Fruit fly (Drosophila melanogaster) whole organism, embryonic: ENCODE data around the gene CG10208.

Experiments
- CG11456 ChIP-seq: fragments of 200-800 bp; sonication (Bioruptor generic); IDR thresholded peaks from 3 replicates; pipeline ENCODE4 v1.3.6; 2022; ENCODE audit warnings: missing biosample characterization, missing genetic modification characterization
- CG12236 ChIP-seq: fragments of 200-800 bp; sonication (Bioruptor generic); optimal IDR thresholded peaks from 2 replicates; lab custom pipeline; 2016; ENCODE audit warnings: missing biosample characterization, missing genetic modification characterization
- CG13424 ChIP-seq: fragments of 200-800 bp; sonication (Bioruptor generic); optimal IDR thresholded peaks from 2 replicates; lab custom pipeline; 2019; ENCODE audit warnings: missing biosample characterization, mild to moderate bottlenecking, missing genetic modification characterization, moderate library complexity
- CG14667 ChIP-seq: fragments of 200-800 bp; sonication (Bioruptor generic); IDR thresholded peaks from 2 replicates; pipeline ENCODE4 v1.3.6; 2022; ENCODE audit warnings: missing biosample characterization, missing genetic modification characterization
- CG15479 ChIP-seq: fragments of 200-800 bp; sonication (Bioruptor generic); optimal IDR thresholded peaks from 3 replicates; lab custom pipeline; 2019; ENCODE audit warnings: missing biosample characterization, mild to moderate bottlenecking, missing genetic modification characterization, moderate library complexity
- CG17612 ChIP-seq: fragments of 200-800 bp; sonication (Bioruptor generic); IDR thresholded peaks from 2 replicates; pipeline ENCODE4 v1.3.6; 2022; ENCODE audit warnings: missing biosample characterization, missing genetic modification characterization
- CG18011 ChIP-seq: fragments of 200-800 bp; sonication (Bioruptor generic); optimal IDR thresholded peaks from 2 replicates; lab custom pipeline; 2017; ENCODE audit warnings: missing biosample characterization, missing genetic modification characterization, mild to moderate bottlenecking, moderate library complexity, missing genotype
- CG18764 ChIP-seq: fragments of 200-800 bp; sonication (Bioruptor generic); optimal IDR thresholded peaks from 3 replicates; lab custom pipeline; 2016; ENCODE audit warnings: missing biosample characterization, missing genetic modification characterization
- CG2120 ChIP-seq: fragments of 200-800 bp; sonication (Bioruptor generic); optimal IDR thresholded peaks from 3 replicates; lab custom pipeline; 2016; ENCODE audit warnings: missing biosample characterization, missing genetic modification characterization
- CG2202 ChIP-seq: fragments of 200-800 bp; sonication (Bioruptor generic); optimal IDR thresholded peaks from 2 replicates; lab custom pipeline; 2018; ENCODE audit warnings: missing biosample characterization, mild to moderate bottlenecking, missing genetic modification characterization
- CG2889 ChIP-seq: fragments of 200-800 bp; sonication (Bioruptor generic); IDR thresholded peaks from 3 replicates; pipeline ENCODE4 v1.3.6; 2022; ENCODE audit warnings: missing biosample characterization, missing genetic modification characterization
- CG34376 ChIP-seq: fragments of 200-800 bp; sonication (Bioruptor generic); optimal IDR thresholded peaks from 2 replicates; lab custom pipeline; 2018; ENCODE audit warnings: missing biosample characterization, mild to moderate bottlenecking, missing genetic modification characterization
- CG4730 ChIP-seq: fragments of 200-800 bp; sonication (Bioruptor generic); IDR thresholded peaks from 2 replicates; pipeline ENCODE4 v1.3.6; 2022; ENCODE audit warnings: missing biosample characterization, missing genetic modification characterization
- CG7271 ChIP-seq: fragments of 200-800 bp; sonication (Bioruptor generic); optimal IDR thresholded peaks from 2 replicates; lab custom pipeline; 2018; ENCODE audit warnings: missing biosample characterization, mild to moderate bottlenecking, missing genetic modification characterization, moderate library complexity
- CG7839 ChIP-seq: fragments of 200-800 bp; sonication (Bioruptor generic); optimal IDR thresholded peaks from 3 replicates; lab custom pipeline; 2018; ENCODE audit warnings: missing biosample characterization, mild to moderate bottlenecking, missing genetic modification characterization, moderate library complexity
- CG7928 ChIP-seq: fragments of 200-800 bp; sonication (Bioruptor generic); optimal IDR thresholded peaks from 2 replicates; lab custom pipeline; 2017; ENCODE audit warnings: missing biosample characterization, mild to moderate bottlenecking, missing genetic modification characterization
- D ChIP-seq, 2 experiments: fragments of 200-800 bp in 1 of 2; fragments of >200 bp in 1 of 2; sonication (Bioruptor generic) in 1 of 2; optimal IDR thresholded peaks; 2 replicates in 1 of 2; 3 replicates in 1 of 2; lab custom pipeline; 2017; ENCODE audit warnings: mild to moderate bottlenecking in 1 of 2, missing biosample characterization in 1 of 2, missing genetic modification characterization in 1 of 2, missing genetic modification reagents in 1 of 2
- D19A ChIP-seq: fragments of 200-800 bp; optimal IDR thresholded peaks from 3 replicates; lab custom pipeline; 2019; ENCODE audit warnings: missing biosample characterization, mild to moderate bottlenecking, missing genetic modification characterization, moderate library complexity
- Dll ChIP-seq: fragments of 200-800 bp; sonication (Bioruptor generic); IDR thresholded peaks from 4 replicates; pipeline ENCODE4 v1.3.6; 2022; ENCODE audit warnings: missing biosample characterization, missing genetic modification characterization; ENCODE audit not compliant: partially characterized antibody
- Drgx ChIP-seq: fragments of 200-800 bp; sonication (Bioruptor generic); IDR thresholded peaks from 2 replicates; pipeline ENCODE4 v1.3.6; 2022; ENCODE audit warnings: missing biosample characterization, missing genetic modification characterization
- HLH54F ChIP-seq: fragments of 200-800 bp; sonication (Bioruptor generic); optimal IDR thresholded peaks from 3 replicates; lab custom pipeline; 2016; ENCODE audit warnings: missing biosample characterization, missing genetic modification characterization
- Hand ChIP-seq: fragments of 200-800 bp; sonication (Bioruptor generic); optimal IDR thresholded peaks from 2 replicates; lab custom pipeline; 2017; ENCODE audit warnings: mild to moderate bottlenecking, missing biosample characterization, missing genetic modification reagents, missing genetic modification characterization
- Hmr ChIP-seq: fragments of 200-800 bp; sonication (Bioruptor generic); optimal IDR thresholded peaks from 3 replicates; lab custom pipeline; 2017; ENCODE audit warnings: mild to moderate bottlenecking, missing biosample characterization, missing genetic modification reagents, missing genetic modification characterization
- Lpt ChIP-seq: fragments of >200 bp; optimal IDR thresholded peaks from 2 replicates; lab custom pipeline; 2018; ENCODE audit warnings: missing biosample characterization, missing genetic modification characterization
- Med ChIP-seq: fragments of 200-800 bp; sonication (Bioruptor generic); peaks from one replicate; lab custom pipeline; 2016; ENCODE audit warnings: missing biosample characterization, missing genetic modification characterization, mild to moderate bottlenecking, inconsistent platforms, moderate library complexity
- Nf-YB ChIP-seq: fragments of 200-800 bp; sonication (Bioruptor generic); optimal IDR thresholded peaks from 3 replicates; lab custom pipeline; 2019; ENCODE audit warnings: missing biosample characterization, mild to moderate bottlenecking, missing genetic modification characterization, moderate library complexity
- Rfx ChIP-seq: fragments of 200-800 bp; sonication (Bioruptor generic); IDR thresholded peaks from 2 replicates; pipeline ENCODE4 v1.3.6; 2022; ENCODE audit warnings: missing biosample characterization, missing genetic modification characterization
- Vsx1 ChIP-seq: fragments of 200-800 bp; sonication (Bioruptor generic); optimal IDR thresholded peaks from 2 replicates; lab custom pipeline; 2017; ENCODE audit warnings: missing biosample characterization, mild to moderate bottlenecking, missing genetic modification characterization, missing genetic modification reagents
- Xrp1 ChIP-seq: fragments of 200-800 bp; sonication (Bioruptor generic); IDR thresholded peaks from 2 replicates; pipeline ENCODE4 v1.3.6; 2022; ENCODE audit warnings: missing biosample characterization, missing genetic modification characterization
- ab ChIP-seq: fragments of 200-800 bp; sonication (Bioruptor generic); optimal IDR thresholded peaks from 2 replicates; lab custom pipeline; 2016; ENCODE audit warnings: missing biosample characterization, missing genetic modification characterization
- bbx ChIP-seq: fragments of 200-800 bp; sonication (Bioruptor generic); IDR thresholded peaks from 2 replicates; pipeline ENCODE4 v1.3.6; 2022; ENCODE audit warnings: missing biosample characterization, missing genetic modification characterization; ENCODE audit not compliant: partially characterized antibody
- bigmax ChIP-seq: fragments of 200-800 bp; sonication (Bioruptor generic); optimal IDR thresholded peaks from 2 replicates; lab custom pipeline; 2018; ENCODE audit warnings: missing biosample characterization, mild to moderate bottlenecking, missing genetic modification characterization
- bowl ChIP-seq: fragments of 200-800 bp; sonication (Bioruptor generic); IDR thresholded peaks from 2 replicates; pipeline ENCODE4 v1.3.6; 2022; ENCODE audit warnings: missing biosample characterization, missing genetic modification characterization
- cwo ChIP-seq: fragments of 200-800 bp; sonication (Bioruptor generic); optimal IDR thresholded peaks from 3 replicates; lab custom pipeline; 2017; ENCODE audit warnings: missing biosample characterization, missing genetic modification characterization, mild to moderate bottlenecking, moderate library complexity, missing genetic modification reagents
- gce ChIP-seq: fragments of 200-800 bp; sonication (Bioruptor generic); IDR thresholded peaks from 3 replicates; pipeline ENCODE4 v1.3.6; 2022; ENCODE audit warnings: missing biosample characterization, missing genetic modification characterization
- gfzf ChIP-seq: fragments of 200-800 bp; sonication (Bioruptor generic); optimal IDR thresholded peaks from 2 replicates; lab custom pipeline; 2016; ENCODE audit warnings: missing biosample characterization, mild to moderate bottlenecking, missing genetic modification characterization, moderate library complexity
- grau ChIP-seq: fragments of 200-800 bp; optimal IDR thresholded peaks from 3 replicates; lab custom pipeline; 2019; ENCODE audit warnings: missing biosample characterization, mild to moderate bottlenecking, missing genetic modification characterization, moderate library complexity
- hbn ChIP-seq: fragments of 200-800 bp; sonication (Bioruptor generic); IDR thresholded peaks from 2 replicates; pipeline ENCODE4 v1.3.6; 2022; ENCODE audit warnings: missing biosample characterization, missing genetic modification characterization; ENCODE audit not compliant: partially characterized antibody
- jumu ChIP-seq: fragments of 200-800 bp; sonication (Bioruptor generic); optimal IDR thresholded peaks from 3 replicates; lab custom pipeline; 2016; ENCODE audit warnings: missing biosample characterization, missing genetic modification characterization
- kni ChIP-seq: fragments of 200-800 bp; sonication (Bioruptor generic); optimal IDR thresholded peaks from 3 replicates; lab custom pipeline; 2017; ENCODE audit warnings: mild to moderate bottlenecking, missing biosample characterization, missing genetic modification reagents, missing genetic modification characterization
- nau ChIP-seq: fragments of 200-800 bp; sonication (Bioruptor generic); optimal IDR thresholded peaks from 3 replicates; lab custom pipeline; 2017; ENCODE audit warnings: missing biosample characterization, mild to moderate bottlenecking, missing genetic modification characterization, missing genetic modification reagents
- nerfin-1 ChIP-seq: fragments of 200-800 bp; sonication (Bioruptor generic); optimal IDR thresholded peaks from 3 replicates; lab custom pipeline; 2019; ENCODE audit warnings: missing biosample characterization, mild to moderate bottlenecking, missing genetic modification characterization, moderate library complexity
- ro ChIP-seq: fragments of 200-800 bp; sonication (Bioruptor generic); IDR thresholded peaks from 2 replicates; pipeline ENCODE4 v1.3.6; 2022; ENCODE audit warnings: missing biosample characterization, missing genetic modification characterization
- stwl ChIP-seq: fragments of 200-800 bp; sonication (Bioruptor generic); optimal IDR thresholded peaks from 3 replicates; lab custom pipeline; 2018; ENCODE audit warnings: missing biosample characterization, mild to moderate bottlenecking, missing genetic modification characterization, moderate library complexity
- sug ChIP-seq: fragments of 200-800 bp; optimal IDR thresholded peaks from 2 replicates; lab custom pipeline; 2019; ENCODE audit warnings: missing biosample characterization, mild to moderate bottlenecking, missing genetic modification characterization, moderate library complexity
- tap ChIP-seq: fragments of 200-800 bp; optimal IDR thresholded peaks from 3 replicates; lab custom pipeline; 2019; ENCODE audit warnings: missing biosample characterization, mild to moderate bottlenecking, missing genetic modification characterization, moderate library complexity
- tll ChIP-seq, 2 experiments: fragments of 200-800 bp in 1 of 2; fragments of >200 bp in 1 of 2; sonication (Bioruptor generic) in 1 of 2; optimal IDR thresholded peaks; 2 replicates each; lab custom pipeline; 2017 to 2019; ENCODE audit warnings: missing biosample characterization in 2 of 2, missing genetic modification characterization in 2 of 2, mild to moderate bottlenecking in 1 of 2, moderate library complexity in 1 of 2
- trem ChIP-seq: fragments of 200-800 bp; optimal IDR thresholded peaks from 3 replicates; lab custom pipeline; 2019; ENCODE audit warnings: missing biosample characterization, mild to moderate bottlenecking, missing genetic modification characterization, moderate library complexity

Gene CG10208

dm6 chr3R:23732990-23733512 is 40.9 kb downstream of the CG10208 start, which contains the start of the genes Hmgcr and Rpn9 (continued):
- TF ChIP-seq nerfin-1 (tag; lab: Kevin White, UChicago) (peak; percentile 35), Nf-YB (GFP tag; lab: Kevin White, UChicago) (peak; percentile 27), bbx (peak; percentile 67; the same call in 1 of the 2 replicates), Rfx (no peak), stwl (peak; percentile 95), CG2120 (GFP tag; lab: Kevin White, UChicago) (peak; percentile 27), jumu (peak; percentile 8), ab (GFP tag; lab: Kevin White, UChicago) (no peak), gce (GFP tag; lab: Robert Waterston, UW) (no peak), bigmax (GFP tag; lab: Kevin White, UChicago) (no peak), grau (tag; lab: Kevin White, UChicago) (peak; percentile 26), CG13424 (tag; lab: Kevin White, UChicago) (peak; percentile 28)
- TF ChIP-seq, all 482 proteins: peak for 144

- no peak for TF ChIP-seq Xrp1 (GFP tag; lab: Robert Waterston, UW)
- TF ChIP-seq CG17612 (GFP tag; lab: Robert Waterston, UW) = no peak
- no peak for TF ChIP-seq CG7839
- TF ChIP-seq CG18764 (GFP tag; lab: Kevin White, UChicago) = no peak
- no peak for TF ChIP-seq kni (GFP tag; lab: Kevin White, UChicago)
- TF ChIP-seq ro (GFP tag; lab: Robert Waterston, UW) = no peak
- no peak for TF ChIP-seq bowl
- TF ChIP-seq CG11456 (GFP tag; lab: Robert Waterston, UW) = no peak
- no peak for TF ChIP-seq CG7271 (tag; lab: Kevin White, UChicago)
- TF ChIP-seq sug (tag; lab: Kevin White, UChicago) = no peak
- no peak for TF ChIP-seq Hand (GFP tag; lab: Kevin White, UChicago)
- no peak for TF ChIP-seq bigmax (GFP tag; lab: Kevin White, UChicago)
- TF ChIP-seq nau (GFP tag; lab: Kevin White, UChicago) = no peak
- no peak for TF ChIP-seq gfzf
- TF ChIP-seq tll (GFP tag; optimal IDR thresholded peaks at IDR 0.05; lab: Kevin White, UChicago) = no peak
- TF ChIP-seq cwo (GFP tag; lab: Kevin White, UChicago) = no peak
- TF ChIP-seq D19A (tag; lab: Kevin White, UChicago) = no peak
Observed at dm6 chr3R:23732533-23732932, 41.4 kb downstream of the CG10208 start.

DNA sequence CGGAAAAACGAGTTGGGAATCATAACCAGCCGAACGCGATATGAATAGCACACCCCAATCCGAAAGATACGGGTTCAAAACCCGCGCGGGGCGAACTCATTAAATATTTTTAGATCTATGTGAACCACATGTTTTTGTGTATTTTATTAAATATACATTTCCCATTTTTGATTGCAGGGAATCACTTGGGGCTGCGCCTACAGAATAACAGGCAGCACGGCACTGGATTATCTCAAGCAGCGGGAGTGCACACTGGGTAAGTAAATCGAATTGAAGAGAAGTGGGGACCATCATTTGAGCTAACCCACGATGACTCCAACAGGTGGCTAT is 43.5 kb downstream of the CG10208 start:
- TF ChIP-seq CG2202 (tag; lab: Kevin White, UChicago) (no peak), Hmr (no peak), HLH54F (GFP tag; lab: Kevin White, UChicago) (no peak), CG15479 (GFP tag; lab: Kevin White, UChicago) (no peak), Lpt (no peak), D (optimal IDR thresholded peaks at IDR 0.05; lab: Kevin White, UChicago) (no peak), D (GFP tag; optimal IDR thresholded peaks at IDR 0.05; lab: Kevin White, UChicago) (no peak), CG34376 (GFP tag; lab: Kevin White, UChicago) (no peak), Vsx1 (GFP tag; lab: Kevin White, UChicago) (no peak), Med (GFP tag; lab: Kevin White, UChicago) (peak; percentile 53), CG4730 (GFP tag; lab: Robert Waterston, UW) (no peak), Dll (GFP tag; lab: Robert Waterston, UW) (0 out of 4 replicates have a peak, but pooled peaks have one; percentile 1), CG2889 (GFP tag; lab: Robert Waterston, UW) (no peak), trem (tag; lab: Kevin White, UChicago) (no peak), CG18011 (no peak), CG13424 (tag; lab: Kevin White, UChicago) (no peak), CG12236 (GFP tag; lab: Kevin White, UChicago) (no peak), CG14667 (GFP tag; lab: Robert Waterston, UW) (no peak), hbn (GFP tag; lab: Robert Waterston, UW) (0 out of 2 replicates have a peak, but pooled peaks have one; percentile 3), tap (tag; lab: Kevin White, UChicago) (no peak), CG7928 (GFP tag; lab: Kevin White, UChicago) (no peak), Drgx (GFP tag; lab: Robert Waterston, UW) (0 out of 2 replicates have a peak, but pooled peaks have one; percentile 3)
